Worm (Caenorhabditis elegans): ENCODE results near the gene srh-10.

The srh-10 gene

ce11 chrV:6016097-6016496 lies 50.8 kb downstream of the srh-10 start:
- TF ChIP-seq ceh-83 (GFP tag; optimal IDR thresholded peaks at IDR 0.05) (no peak), tbx-8 (GFP tag; optimal IDR thresholded peaks at IDR 0.05) (no peak)

- TF ChIP-seq nhr-28 (tag; optimal IDR thresholded peaks at IDR 0.05) (no peak), M03D4.4 (tag; optimal IDR thresholded peaks at IDR 0.05) (no peak), ceh-83 (GFP tag; optimal IDR thresholded peaks at IDR 0.05) (no peak), nhr-76 (tag; optimal IDR thresholded peaks at IDR 0.05) (no peak), lin-13 (tag; optimal IDR thresholded peaks at IDR 0.05) (no peak), drap-1 (GFP tag; optimal IDR thresholded peaks at IDR 0.05) (no peak), unc-120 (tag; optimal IDR thresholded peaks at IDR 0.05; ENCODE audit: poor library complexity, severe bottlenecking) (no peak), unc-62 (GFP tag; optimal IDR thresholded peaks at IDR 0.05) (no peak), bed-3 (GFP tag; optimal IDR thresholded peaks at IDR 0.05) (no peak), elt-1 (tag; optimal IDR thresholded peaks at IDR 0.05; ENCODE audit: borderline replicate concordance, insufficient read depth) (no peak), mls-2 (tag; optimal IDR thresholded peaks at IDR 0.05) (no peak), ceh-39 (tag; optimal IDR thresholded peaks at IDR 0.05) (no peak), ces-1 (GFP tag; optimal IDR thresholded peaks at IDR 0.05) (no peak), tbx-8 (GFP tag; optimal IDR thresholded peaks at IDR 0.05) (no peak), nhr-237 (tag; optimal IDR thresholded peaks at IDR 0.05) (no peak), lin-32 (GFP tag; optimal IDR thresholded peaks at IDR 0.05) (no peak)
These were observed 51.3 kb downstream of the srh-10 start for ce11 chrV:6015546-6016089.

Measured in whole organism, mixed stage, embryonic.